Worm (Caenorhabditis elegans): Measurements from ENCODE around the gene dyn-1.

The dyn-1 gene

DNA sequence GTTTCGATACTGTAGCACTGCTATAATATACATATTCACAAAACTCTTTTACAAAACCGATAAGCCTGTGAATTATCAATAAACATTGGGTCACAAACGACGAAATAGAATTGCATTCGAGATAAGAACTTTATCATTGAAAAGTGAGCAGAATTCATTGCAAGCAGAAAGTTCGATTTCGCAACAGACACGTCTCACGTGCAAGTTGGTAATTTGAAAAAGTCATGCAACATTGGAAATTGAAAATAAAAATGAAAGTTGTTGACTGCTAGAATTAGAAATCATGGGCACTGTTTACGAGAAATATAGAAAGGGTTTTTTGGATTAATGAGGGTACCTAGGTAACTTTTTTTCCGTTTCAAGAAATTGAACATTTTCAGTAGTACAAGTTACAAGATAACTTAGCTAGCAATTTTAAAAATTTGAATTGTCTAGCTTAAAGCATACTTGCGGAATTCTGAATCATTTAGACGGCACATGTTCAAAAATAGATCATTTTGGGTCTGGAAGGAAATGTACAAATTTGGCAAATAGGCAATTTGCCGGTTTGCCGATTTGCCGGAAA, 41.9 kb downstream of the dyn-1 start:
- TF ChIP-seq ztf-29 (GFP tag; IDR thresholded peaks at IDR 0.05) (no peak), med-1 (GFP tag; optimal IDR thresholded peaks at IDR 0.05; ENCODE audit: insufficient read depth) (no peak), tab-1 (GFP tag; IDR thresholded peaks at IDR 0.05) (no peak), klf-2 (GFP tag; conservative IDR thresholded peaks at IDR 0.05) (no peak), T22C8.4 (GFP tag; IDR thresholded peaks at IDR 0.05) (no peak), ref-1 (GFP tag; conservative IDR thresholded peaks at IDR 0.05) (no peak), cog-1 (tag; optimal IDR thresholded peaks at IDR 0.05) (no peak), flt-1 (GFP tag; IDR thresholded peaks at IDR 0.05) (no peak), ztf-23 (GFP tag; IDR thresholded peaks at IDR 0.05) (no peak)

DNA sequence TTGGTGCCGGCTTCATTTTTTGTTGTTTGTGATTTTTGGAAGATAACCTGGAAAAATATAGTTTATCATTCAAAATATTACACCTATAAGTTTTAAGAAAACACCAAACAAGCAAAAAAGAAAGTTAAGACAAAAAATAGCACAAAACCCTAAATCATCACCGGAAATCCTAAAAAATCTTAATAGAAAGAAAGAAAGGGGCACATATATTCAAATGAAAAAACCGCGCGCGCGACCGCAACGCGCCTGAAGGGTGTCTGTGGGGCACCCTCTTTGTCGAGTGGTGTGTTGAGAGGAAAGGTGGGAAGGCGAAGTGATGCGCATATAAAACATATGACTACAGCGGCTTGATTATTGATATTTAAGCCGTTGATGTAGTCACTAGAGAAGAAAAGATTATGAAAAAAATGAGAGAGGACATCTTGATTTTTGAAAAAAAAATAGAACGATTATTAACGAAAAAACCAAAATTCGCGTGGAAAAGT, 45.1 kb downstream of the dyn-1 start, which contains the start of gene K09E9.3:
Gene K09E9.3, minus strand, starts transcription at position 51 of the 485 bp plus-strand sequence.
- no peak for TF ChIP-seq T22C8.4 (GFP tag; IDR thresholded peaks at IDR 0.05)
- TF ChIP-seq tab-1 (GFP tag; IDR thresholded peaks at IDR 0.05) = no peak
- no peak for TF ChIP-seq klf-2 (GFP tag; conservative IDR thresholded peaks at IDR 0.05)
- 0 out of 2 replicates have a peak, but pooled peaks have one; percentile 23 for TF ChIP-seq ztf-23 (GFP tag; IDR thresholded peaks at IDR 0.05)
- TF ChIP-seq med-1 (GFP tag; optimal IDR thresholded peaks at IDR 0.05; ENCODE audit: insufficient read depth) = no peak
- TF ChIP-seq flt-1 (GFP tag; IDR thresholded peaks at IDR 0.05) = peak; percentile 34; the same call in 1 of the 2 replicates
- no peak for TF ChIP-seq cog-1 (tag; optimal IDR thresholded peaks at IDR 0.05)
- no peak for TF ChIP-seq ref-1 (GFP tag; conservative IDR thresholded peaks at IDR 0.05)
- no peak for TF ChIP-seq ztf-29 (GFP tag; IDR thresholded peaks at IDR 0.05)

DNA sequence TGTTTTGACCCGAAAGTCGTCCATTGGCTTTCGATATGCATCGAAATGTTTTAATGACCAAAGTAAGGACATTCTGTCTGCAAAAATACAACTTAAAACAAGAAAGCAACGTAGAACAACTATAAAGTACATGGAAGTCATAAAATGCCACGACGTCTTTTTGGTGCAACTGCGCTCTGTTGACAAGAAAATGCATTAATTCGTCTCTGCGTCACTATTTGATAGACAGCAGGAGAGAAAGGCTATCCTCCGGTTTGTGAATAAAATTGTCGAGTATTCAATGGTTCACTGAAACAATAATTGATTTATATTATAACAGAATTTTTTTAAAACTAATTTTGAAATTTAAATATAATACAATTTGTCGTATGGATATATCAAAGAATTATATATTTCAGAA, 47.8 kb downstream of the dyn-1 start, which contains the start of gene ergi-3:
Gene ergi-3, minus strand, starts transcription at position 311 of the 400 bp plus-strand sequence.
- no peak for TF ChIP-seq med-1 (GFP tag; optimal IDR thresholded peaks at IDR 0.05; ENCODE audit: insufficient read depth)
- TF ChIP-seq tab-1 (GFP tag; IDR thresholded peaks at IDR 0.05) = no peak
- TF ChIP-seq ref-1 (GFP tag; conservative IDR thresholded peaks at IDR 0.05) = no peak
- TF ChIP-seq klf-2 (GFP tag; conservative IDR thresholded peaks at IDR 0.05) = no peak
- no peak for TF ChIP-seq flt-1 (GFP tag; IDR thresholded peaks at IDR 0.05)
- peak; percentile 53 for TF ChIP-seq cog-1 (tag; optimal IDR thresholded peaks at IDR 0.05)
- no peak for TF ChIP-seq ztf-23 (GFP tag; IDR thresholded peaks at IDR 0.05)

DNA sequence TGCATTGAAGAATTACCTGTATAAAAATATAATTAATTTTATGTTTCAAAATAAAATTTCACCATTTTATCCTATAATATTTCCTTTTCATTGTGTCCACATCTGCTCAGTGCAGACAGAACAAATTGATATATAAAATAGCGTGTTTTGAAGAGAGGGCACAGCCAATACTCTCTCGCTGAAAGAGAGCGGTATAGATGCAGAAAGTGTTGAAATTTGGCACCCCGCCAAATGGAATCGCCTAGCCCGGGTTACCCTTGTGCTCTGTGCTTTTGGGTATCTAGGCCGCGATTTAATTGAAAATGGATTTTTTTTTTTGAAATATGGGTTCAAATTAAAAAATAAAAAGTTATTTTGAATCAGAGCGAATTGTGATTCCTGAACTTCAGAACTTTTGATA, 48.5 kb downstream of the dyn-1 start:
- no peak for TF ChIP-seq tab-1 (GFP tag; IDR thresholded peaks at IDR 0.05)
- TF ChIP-seq T22C8.4 (GFP tag; IDR thresholded peaks at IDR 0.05) = no peak
- no peak for TF ChIP-seq ref-1 (GFP tag; conservative IDR thresholded peaks at IDR 0.05)
- no peak for TF ChIP-seq ztf-29 (GFP tag; IDR thresholded peaks at IDR 0.05)
- no peak for TF ChIP-seq ztf-23 (GFP tag; IDR thresholded peaks at IDR 0.05)
- no peak for TF ChIP-seq cog-1 (tag; optimal IDR thresholded peaks at IDR 0.05)
- TF ChIP-seq klf-2 (GFP tag; conservative IDR thresholded peaks at IDR 0.05) = no peak
- TF ChIP-seq flt-1 (GFP tag; IDR thresholded peaks at IDR 0.05) = no peak
- TF ChIP-seq med-1 (GFP tag; optimal IDR thresholded peaks at IDR 0.05; ENCODE audit: insufficient read depth) = no peak

ce11 chrX:15619273-15619672, 50.6 kb downstream of the dyn-1 start:
- peak; percentile 46; the same call in 1 of the 2 replicates for TF ChIP-seq tab-1 (GFP tag; IDR thresholded peaks at IDR 0.05)
- 0 out of 2 replicates have a peak, but pooled peaks have one; percentile 30 for TF ChIP-seq ref-1 (GFP tag; conservative IDR thresholded peaks at IDR 0.05)
- peak; percentile 75 for TF ChIP-seq flt-1 (GFP tag; IDR thresholded peaks at IDR 0.05)
- TF ChIP-seq cog-1 (tag; optimal IDR thresholded peaks at IDR 0.05) = no peak
- TF ChIP-seq T22C8.4 (GFP tag; IDR thresholded peaks at IDR 0.05) = no peak

DNA sequence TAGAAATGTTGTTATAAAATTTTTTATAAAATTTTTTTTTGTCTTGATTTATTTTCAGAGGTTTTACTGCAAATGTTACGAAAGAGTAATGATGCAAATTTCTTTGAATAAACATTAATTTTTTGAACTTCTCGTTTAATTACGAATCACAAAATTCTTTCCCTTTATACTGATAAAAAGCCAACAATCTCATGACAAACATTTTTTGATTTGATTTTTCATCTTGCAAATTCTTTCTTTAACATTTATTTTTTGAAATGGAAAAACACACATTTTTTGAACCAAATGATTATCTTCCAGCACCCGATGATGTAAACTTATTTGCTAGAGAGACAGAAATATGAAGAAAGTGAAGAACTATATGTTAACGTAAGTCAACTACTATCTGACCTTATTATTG, 51.5 kb downstream of the dyn-1 start, which contains the start of gene K09E9.1:
Gene K09E9.1, plus strand, starts transcription at position 301 of the 400 bp plus-strand sequence.
- no peak for TF ChIP-seq klf-2 (GFP tag; conservative IDR thresholded peaks at IDR 0.05)
- TF ChIP-seq ref-1 (GFP tag; conservative IDR thresholded peaks at IDR 0.05) = no peak
- TF ChIP-seq T22C8.4 (GFP tag; IDR thresholded peaks at IDR 0.05) = no peak
- no peak for TF ChIP-seq flt-1 (GFP tag; IDR thresholded peaks at IDR 0.05)
- TF ChIP-seq ztf-29 (GFP tag; IDR thresholded peaks at IDR 0.05) = no peak
- no peak for TF ChIP-seq ztf-23 (GFP tag; IDR thresholded peaks at IDR 0.05)

DNA sequence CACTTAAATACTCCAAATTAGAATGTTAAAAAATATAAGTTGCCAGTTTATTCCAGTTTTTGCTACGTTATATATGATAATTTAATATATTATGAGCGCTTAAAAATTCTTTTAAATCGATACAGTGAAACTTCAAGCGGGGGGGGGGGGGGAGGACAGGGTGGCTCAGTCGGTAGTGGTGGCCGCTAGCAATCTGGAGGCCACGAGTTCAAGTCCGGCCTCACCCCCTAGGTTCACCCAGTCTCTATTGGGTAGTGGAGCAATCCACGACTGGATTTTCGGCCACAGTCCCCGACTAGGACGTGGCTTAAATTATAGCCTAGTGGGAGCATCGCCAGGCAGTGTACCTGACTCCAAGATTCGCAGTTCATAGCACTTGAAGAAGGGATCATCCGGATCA, 52.3 kb downstream of the dyn-1 start:
- TF ChIP-seq ztf-29 (GFP tag; IDR thresholded peaks at IDR 0.05) = no peak
- no peak for TF ChIP-seq med-1 (GFP tag; optimal IDR thresholded peaks at IDR 0.05; ENCODE audit: insufficient read depth)
- TF ChIP-seq ref-1 (GFP tag; conservative IDR thresholded peaks at IDR 0.05) = no peak
- no peak for TF ChIP-seq tab-1 (GFP tag; IDR thresholded peaks at IDR 0.05)
- TF ChIP-seq klf-2 (GFP tag; conservative IDR thresholded peaks at IDR 0.05) = no peak
- no peak for TF ChIP-seq cog-1 (tag; optimal IDR thresholded peaks at IDR 0.05)
- TF ChIP-seq T22C8.4 (GFP tag; IDR thresholded peaks at IDR 0.05) = no peak
- no peak for TF ChIP-seq ztf-23 (GFP tag; IDR thresholded peaks at IDR 0.05)
- TF ChIP-seq flt-1 (GFP tag; IDR thresholded peaks at IDR 0.05) = no peak

DNA sequence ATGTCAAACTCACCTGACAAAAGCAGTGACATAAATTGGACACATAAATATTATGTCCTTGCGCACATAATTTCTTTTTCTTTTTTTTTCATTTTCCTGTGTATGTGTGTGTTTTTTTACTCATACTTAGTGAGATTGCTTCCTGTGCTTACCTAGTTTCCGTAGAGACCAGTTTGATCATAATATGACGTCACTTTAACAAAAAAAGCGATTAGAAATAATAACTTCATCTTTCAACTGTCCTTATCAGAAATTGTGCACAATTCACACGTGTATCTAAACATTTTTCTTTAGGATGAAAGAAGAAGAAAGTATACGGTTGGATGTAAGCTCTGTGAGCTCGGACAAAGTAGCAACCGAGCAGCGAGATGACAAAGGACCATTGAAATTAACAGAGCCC, 53.4 kb downstream of the dyn-1 start:
- no peak for TF ChIP-seq tab-1 (GFP tag; IDR thresholded peaks at IDR 0.05)
- no peak for TF ChIP-seq ref-1 (GFP tag; conservative IDR thresholded peaks at IDR 0.05)
- no peak for TF ChIP-seq T22C8.4 (GFP tag; IDR thresholded peaks at IDR 0.05)
- no peak for TF ChIP-seq klf-2 (GFP tag; conservative IDR thresholded peaks at IDR 0.05)
- no peak for TF ChIP-seq ztf-23 (GFP tag; IDR thresholded peaks at IDR 0.05)
- TF ChIP-seq ztf-29 (GFP tag; IDR thresholded peaks at IDR 0.05) = no peak
- TF ChIP-seq cog-1 (tag; optimal IDR thresholded peaks at IDR 0.05) = no peak
- no peak for TF ChIP-seq flt-1 (GFP tag; IDR thresholded peaks at IDR 0.05)
- no peak for TF ChIP-seq med-1 (GFP tag; optimal IDR thresholded peaks at IDR 0.05; ENCODE audit: insufficient read depth)
